Fruit fly (Drosophila melanogaster): ENCODE data around the gene Nep4.

- TF ChIP-seq CG10669 (GFP tag; optimal IDR thresholded peaks at IDR 0.05): no peak
- TF ChIP-seq CG34406 (GFP tag; optimal IDR thresholded peaks at IDR 0.05): no peak
- no peak for TF ChIP-seq CG7368 (GFP tag; optimal IDR thresholded peaks at IDR 0.05)
- no peak for TF ChIP-seq fd59A (GFP tag; optimal IDR thresholded peaks at IDR 0.05)
- no peak for TF ChIP-seq Sox102F (GFP tag; optimal IDR thresholded peaks at IDR 0.05)
- TF ChIP-seq spab (GFP tag; optimal IDR thresholded peaks at IDR 0.05): no peak
- TF ChIP-seq Eip78C (GFP tag): no peak
- no peak for TF ChIP-seq salr (GFP tag; optimal IDR thresholded peaks at IDR 0.05)
- TF ChIP-seq CG15336 (GFP tag; IDR thresholded peaks at IDR 0.05): no peak
Measured at dm6 chr3R:20605078-20605477, 54.6 kb downstream of the Nep4 start.

Data from whole organism, prepupa.